Worm (Caenorhabditis elegans): ENCODE data around the gene smz-1.

smz-1 gene

DNA sequence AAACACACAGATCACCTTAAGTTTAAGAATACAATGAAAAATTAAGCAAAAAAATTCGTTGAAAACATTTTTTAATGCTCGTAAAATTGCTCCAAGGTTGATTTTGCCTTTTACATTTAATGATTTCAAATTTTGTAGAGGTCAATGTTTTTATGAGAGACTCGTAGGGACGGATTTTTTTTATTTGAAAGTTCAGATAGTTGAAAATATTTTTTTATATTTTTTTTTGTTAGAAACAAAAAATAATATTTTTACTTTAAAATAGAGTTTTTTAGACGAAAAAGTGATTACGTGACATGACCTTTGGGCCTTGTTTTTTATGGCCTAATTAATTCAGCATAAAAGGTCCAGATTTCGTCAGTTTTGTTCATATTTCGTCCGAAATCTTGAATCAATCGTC lies at the start of gene smz-1:
Gene smz-1 (plus strand): TSS at position 301 of the 400 bp plus-strand sequence.
- no peak for TF ChIP-seq ztf-3 (GFP tag; optimal IDR thresholded peaks at IDR 0.05)
- TF ChIP-seq mxl-1 (tag; optimal IDR thresholded peaks at IDR 0.05): no peak

DNA sequence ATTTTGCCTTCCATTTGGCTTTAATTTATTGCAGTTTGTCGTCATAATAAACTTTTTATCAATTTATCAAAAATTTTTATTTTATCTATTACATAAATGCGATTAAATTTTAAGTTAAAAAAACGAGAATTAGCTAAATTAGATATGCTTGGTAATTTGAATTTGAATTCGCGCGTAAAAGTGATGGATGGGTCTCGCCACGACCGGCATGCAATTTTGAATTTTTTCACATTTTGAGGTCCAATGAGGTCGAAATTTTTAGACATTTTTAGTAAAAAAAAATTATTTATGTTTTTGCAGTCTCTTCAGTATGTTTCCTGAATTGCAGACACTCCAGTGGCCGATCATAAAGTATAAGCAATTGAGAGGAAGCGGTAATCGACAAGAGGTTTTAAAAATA lies 46.2 kb upstream of the smz-1 start, which contains the start of gene dsb-1:
Gene dsb-1 (plus strand): TSS at position 301 of the 400 bp plus-strand sequence.
- TF ChIP-seq F55B11.4 (tag; optimal IDR thresholded peaks at IDR 0.05; ENCODE audit: borderline replicate concordance, insufficient read depth) (no peak), hrde-1 (tag; optimal IDR thresholded peaks at IDR 0.05; ENCODE audit: borderline replicate concordance) (no peak), snpc-1.3 (tag; optimal IDR thresholded peaks at IDR 0.05; ENCODE audit: insufficient read depth) (no peak), ztf-28 (GFP tag; IDR thresholded peaks at IDR 0.05) (no peak), lir-1 (GFP tag; conservative IDR thresholded peaks at IDR 0.05) (no peak), F52B5.7 (tag; optimal IDR thresholded peaks at IDR 0.05) (no peak), nhr-27 (tag; optimal IDR thresholded peaks at IDR 0.05) (no peak), ztf-18 (tag; optimal IDR thresholded peaks at IDR 0.05) (no peak), F57C9.4 (tag; optimal IDR thresholded peaks at IDR 0.05) (no peak), hsf-1 (GFP tag; IDR thresholded peaks at IDR 0.05) (no peak), dpl-1 (GFP tag; optimal IDR thresholded peaks at IDR 0.05) (peak; percentile 22), C17E4.6 (GFP tag; IDR thresholded peaks at IDR 0.05) (no peak), Y95B8A.8 (GFP tag; IDR thresholded peaks at IDR 0.05) (no peak), ama-1 (optimal IDR thresholded peaks at IDR 0.05) (no peak), ama-1 (GFP tag; optimal IDR thresholded peaks at IDR 0.05) (no peak), lin-35 (GFP tag; optimal IDR thresholded peaks at IDR 0.05) (no peak), ceh-100 (GFP tag; IDR thresholded peaks at IDR 0.05) (no peak), rec-8 (tag; optimal IDR thresholded peaks at IDR 0.05) (no peak), lsl-1 (GFP tag; optimal IDR thresholded peaks at IDR 0.05) (peak; percentile 19), ceh-58 (GFP tag; IDR thresholded peaks at IDR 0.05) (no peak), ccch-3 (GFP tag; optimal IDR thresholded peaks at IDR 0.05) (no peak), gei-17 (GFP tag; optimal IDR thresholded peaks at IDR 0.05) (no peak), efl-1 (GFP tag; optimal IDR thresholded peaks at IDR 0.05) (peak; percentile 40), xnd-1 (tag; optimal IDR thresholded peaks at IDR 0.05) (no peak), Y56A3A.18 (GFP tag; IDR thresholded peaks at IDR 0.05) (no peak), ceh-79 (tag; optimal IDR thresholded peaks at IDR 0.05) (no peak), F33H1.4 (GFP tag; IDR thresholded peaks at IDR 0.05) (peak; percentile 63), sptf-2 (GFP tag; optimal IDR thresholded peaks at IDR 0.05) (no peak), let-526 (GFP tag; IDR thresholded peaks at IDR 0.05) (no peak), F39B2.1 (GFP tag; IDR thresholded peaks at IDR 0.05) (no peak), F10E7.11 (tag; optimal IDR thresholded peaks at IDR 0.05) (no peak), pha-4 (tag; optimal IDR thresholded peaks at IDR 0.05) (no peak), nfyb-1 (GFP tag; IDR thresholded peaks at IDR 0.05) (no peak), F37B4.10 (GFP tag; IDR thresholded peaks at IDR 0.05) (no peak), rpc-1 (optimal IDR thresholded peaks at IDR 0.05) (no peak), rpc-1 (tag; optimal IDR thresholded peaks at IDR 0.05) (no peak), B0261.1 (tag; optimal IDR thresholded peaks at IDR 0.05) (no peak), mcd-1 (GFP tag; IDR thresholded peaks at IDR 0.05) (0 out of 2 replicates have a peak, but pooled peaks have one; percentile 8), madf-6 (GFP tag; IDR thresholded peaks at IDR 0.05) (peak; percentile 47; the same call in 1 of the 2 replicates), B0336.3 (GFP tag; IDR thresholded peaks at IDR 0.05) (no peak), unc-62 (GFP tag; optimal IDR thresholded peaks at IDR 0.05) (no peak), rcor-1 (GFP tag; IDR thresholded peaks at IDR 0.05) (no peak), attf-3 (GFP tag; conservative IDR thresholded peaks at IDR 0.05) (no peak), ZK185.1 (tag; optimal IDR thresholded peaks at IDR 0.05; ENCODE audit: poor library complexity, severe bottlenecking) (no peak), pbrm-1 (GFP tag; IDR thresholded peaks at IDR 0.05) (no peak), Y67H2A.10 (GFP tag; conservative IDR thresholded peaks at IDR 0.05) (no peak), madf-10 (tag; optimal IDR thresholded peaks at IDR 0.05) (no peak)

Data from whole organism, young adult.